Fruit fly (Drosophila melanogaster) whole organism, embryonic: ENCODE measurements around the gene CG11356.

Source experiments
- ATbp ChIP-seq: fragments of 200-800 bp; sonication (Bioruptor generic); optimal IDR thresholded peaks from 2 replicates; lab custom pipeline; 2017; ENCODE audit warnings: missing biosample characterization, mild to moderate bottlenecking, missing genetic modification characterization, missing genetic modification reagents
- Antp ChIP-seq: fragments of 200-800 bp; sonication (Bioruptor generic); optimal IDR thresholded peaks from 3 replicates; lab custom pipeline; 2016; ENCODE audit warnings: missing biosample characterization, missing genetic modification characterization
- Atf-2 ChIP-seq: fragments of 200-800 bp; sonication (Bioruptor generic); optimal IDR thresholded peaks from 2 replicates; lab custom pipeline; 2016; ENCODE audit warnings: missing biosample characterization, missing genetic modification characterization
- CG10274 ChIP-seq: fragments of 200-800 bp; sonication (Bioruptor generic); optimal IDR thresholded peaks from 3 replicates; lab custom pipeline; 2017; ENCODE audit warnings: missing biosample characterization, mild to moderate bottlenecking, missing genetic modification characterization
- CG10321 ChIP-seq: fragments of 200-800 bp; sonication (Bioruptor generic); IDR thresholded peaks from 2 replicates; pipeline ENCODE4 v1.3.6; 2022; ENCODE audit warnings: missing biosample characterization, missing genetic modification characterization
- CG10366 ChIP-seq: fragments of 200-800 bp; sonication (Bioruptor generic); IDR thresholded peaks from 2 replicates; pipeline ENCODE4 v1.3.6; 2022; ENCODE audit warnings: missing biosample characterization, missing genetic modification characterization
- CG10979 ChIP-seq: fragments of 200-800 bp; sonication (Bioruptor generic); optimal IDR thresholded peaks from 2 replicates; lab custom pipeline; 2018; ENCODE audit warnings: missing biosample characterization, mild to moderate bottlenecking, missing genetic modification characterization, moderate library complexity
- CG12071 ChIP-seq: fragments of 200-800 bp; sonication (Bioruptor generic); optimal IDR thresholded peaks from 3 replicates; lab custom pipeline; 2018; ENCODE audit warnings: missing biosample characterization, mild to moderate bottlenecking, missing genetic modification characterization
- CG12155 ChIP-seq: fragments of 200-800 bp; sonication (Bioruptor generic); optimal IDR thresholded peaks from 3 replicates; lab custom pipeline; 2016; ENCODE audit warnings: missing biosample characterization, missing genetic modification characterization
- CG1233 ChIP-seq: fragments of 200-800 bp; sonication (Bioruptor generic); optimal IDR thresholded peaks from 4 replicates; lab custom pipeline; 2018; ENCODE audit warnings: missing biosample characterization, mild to moderate bottlenecking, missing genetic modification characterization
- CG12744 ChIP-seq: fragments of 200-800 bp; sonication (Bioruptor generic); optimal IDR thresholded peaks from 2 replicates; lab custom pipeline; 2016; ENCODE audit warnings: missing biosample characterization, missing genetic modification characterization
- CG12769 ChIP-seq: fragments of 200-800 bp; sonication (Bioruptor generic); optimal IDR thresholded peaks from 2 replicates; lab custom pipeline; 2019; ENCODE audit warnings: missing biosample characterization, mild to moderate bottlenecking, missing genetic modification characterization, moderate library complexity
- CG1529 ChIP-seq: fragments of 200-800 bp; sonication (Bioruptor generic); optimal IDR thresholded peaks from 3 replicates; lab custom pipeline; 2018; ENCODE audit warnings: missing biosample characterization, missing genetic modification characterization
- CG15696 ChIP-seq: fragments of 200-800 bp; sonication (Bioruptor generic); optimal IDR thresholded peaks from 2 replicates; lab custom pipeline; 2019; ENCODE audit warnings: missing biosample characterization, mild to moderate bottlenecking, missing genetic modification characterization, moderate library complexity
- CG17568 ChIP-seq: fragments of 200-800 bp; sonication (Bioruptor generic); optimal IDR thresholded peaks from 2 replicates; lab custom pipeline; 2018; ENCODE audit warnings: missing biosample characterization, mild to moderate bottlenecking, missing genetic modification characterization, moderate library complexity
- CG18476 ChIP-seq: fragments of 200-800 bp; sonication (Bioruptor generic); optimal IDR thresholded peaks from 2 replicates; lab custom pipeline; 2016; ENCODE audit warnings: missing biosample characterization, mild to moderate bottlenecking, missing genetic modification characterization
- CG31365 ChIP-seq: fragments of 200-800 bp; sonication (Bioruptor generic); optimal IDR thresholded peaks from 2 replicates; lab custom pipeline; 2018; ENCODE audit warnings: missing biosample characterization, mild to moderate bottlenecking, missing genetic modification characterization
- CG33213 ChIP-seq: fragments of 200-800 bp; sonication (Bioruptor generic); optimal IDR thresholded peaks from 3 replicates; lab custom pipeline; 2016; ENCODE audit warnings: missing biosample characterization, missing genetic modification characterization
- CG3838 ChIP-seq: fragments of 200-800 bp; sonication (Bioruptor generic); optimal IDR thresholded peaks from 3 replicates; lab custom pipeline; 2016; ENCODE audit warnings: missing biosample characterization, missing genetic modification characterization
- CG3995 ChIP-seq: fragments of 200-800 bp; sonication (Bioruptor generic); optimal IDR thresholded peaks from 3 replicates; lab custom pipeline; 2016; ENCODE audit warnings: missing biosample characterization, missing genetic modification characterization
- CG6813 ChIP-seq: fragments of 200-800 bp; sonication (Bioruptor generic); optimal IDR thresholded peaks from 2 replicates; lab custom pipeline; 2017; ENCODE audit warnings: missing biosample characterization, missing genetic modification characterization, mild to moderate bottlenecking, moderate library complexity, missing genetic modification reagents
- CG7271 ChIP-seq: fragments of 200-800 bp; sonication (Bioruptor generic); optimal IDR thresholded peaks from 2 replicates; lab custom pipeline; 2018; ENCODE audit warnings: missing biosample characterization, mild to moderate bottlenecking, missing genetic modification characterization, moderate library complexity
- CG7745 ChIP-seq: fragments of 200-800 bp; sonication (Bioruptor generic); optimal IDR thresholded peaks from 2 replicates; lab custom pipeline; 2018; ENCODE audit warnings: missing biosample characterization, mild to moderate bottlenecking, missing genetic modification characterization, moderate library complexity
- Dek ChIP-seq: fragments of 200-800 bp; sonication (Bioruptor generic); optimal IDR thresholded peaks from 3 replicates; lab custom pipeline; 2019; ENCODE audit warnings: missing biosample characterization, mild to moderate bottlenecking, missing genetic modification characterization, moderate library complexity
- Drgx ChIP-seq: fragments of 200-800 bp; sonication (Bioruptor generic); IDR thresholded peaks from 2 replicates; pipeline ENCODE4 v1.3.6; 2022; ENCODE audit warnings: missing biosample characterization, missing genetic modification characterization
- Eip74EF ChIP-seq, 2 experiments: fragments of 200-800 bp in 1 of 2; fragments of >200 bp in 1 of 2; sonication (Bioruptor generic) in 1 of 2; optimal IDR thresholded peaks; 2 replicates each; lab custom pipeline; 2017 to 2019; ENCODE audit warnings: missing biosample characterization in 2 of 2, missing genetic modification characterization in 2 of 2, mild to moderate bottlenecking in 1 of 2, moderate library complexity in 1 of 2
- Ets65A ChIP-seq: fragments of 200-800 bp; sonication (Bioruptor generic); peaks from one replicate; lab custom pipeline; 2016; ENCODE audit warnings: missing biosample characterization, missing genetic modification characterization
- Hey ChIP-seq: fragments of 200-800 bp; sonication (Bioruptor generic); optimal IDR thresholded peaks from 3 replicates; lab custom pipeline; 2018; ENCODE audit warnings: missing biosample characterization, mild to moderate bottlenecking, missing genetic modification characterization
- Hr51 ChIP-seq, 2 experiments: fragments of 200-800 bp; sonication (Bioruptor generic); optimal IDR thresholded peaks; 2 replicates in 1 of 2; 3 replicates in 1 of 2; lab custom pipeline; 2016 to 2018; ENCODE audit warnings: missing biosample characterization in 2 of 2, missing genetic modification characterization in 2 of 2, mild to moderate bottlenecking in 1 of 2, moderate library complexity in 1 of 2
- Lhr ChIP-seq: fragments of 200-800 bp; sonication (Bioruptor generic); optimal IDR thresholded peaks from 3 replicates; lab custom pipeline; 2017; ENCODE audit warnings: mild to moderate bottlenecking, missing biosample characterization, missing genetic modification reagents, missing genetic modification characterization
- Myb ChIP-seq: fragments of 200-800 bp; sonication (Bioruptor generic); optimal IDR thresholded peaks from 2 replicates; lab custom pipeline; 2016; ENCODE audit warnings: missing biosample characterization, missing genetic modification characterization
- TFAM ChIP-seq: fragments of 200-800 bp; sonication (Bioruptor generic); optimal IDR thresholded peaks from 2 replicates; lab custom pipeline; 2017; ENCODE audit warnings: missing biosample characterization, missing genetic modification characterization, inconsistent platforms
- Xbp1 ChIP-seq: fragments of 200-800 bp; sonication (Bioruptor generic); optimal IDR thresholded peaks from 3 replicates; lab custom pipeline; 2016; ENCODE audit warnings: missing biosample characterization, mild to moderate bottlenecking, missing genetic modification characterization
- ase ChIP-seq: fragments of 200-800 bp; sonication (Bioruptor generic); IDR thresholded peaks from 3 replicates; pipeline ENCODE4 v1.3.6; 2022; ENCODE audit warnings: missing biosample characterization, missing genetic modification characterization
- ci ChIP-seq: fragments of 200-800 bp; sonication (Bioruptor generic); IDR thresholded peaks from 3 replicates; pipeline ENCODE4 v1.3.6; 2022; ENCODE audit warnings: missing biosample characterization, missing genetic modification characterization
- crp ChIP-seq, 2 experiments: fragments of 200-800 bp; sonication (Bioruptor generic); optimal IDR thresholded peaks; 2 replicates in 1 of 2; 3 replicates in 1 of 2; lab custom pipeline; 2017; ENCODE audit warnings: missing biosample characterization in 2 of 2, missing genetic modification characterization in 2 of 2, mild to moderate bottlenecking in 1 of 2, moderate library complexity in 1 of 2
- cwo ChIP-seq: fragments of 200-800 bp; sonication (Bioruptor generic); optimal IDR thresholded peaks from 3 replicates; lab custom pipeline; 2017; ENCODE audit warnings: missing biosample characterization, missing genetic modification characterization, mild to moderate bottlenecking, moderate library complexity, missing genetic modification reagents
- dpn ChIP-seq, 2 experiments: fragments of 200-800 bp; sonication (Bioruptor generic); optimal IDR thresholded peaks; 3 replicates each; lab custom pipeline; 2016; ENCODE audit warnings: missing biosample characterization in 2 of 2, missing genetic modification characterization in 2 of 2
- fd102C ChIP-seq: fragments of 200-800 bp; sonication (Bioruptor generic); optimal IDR thresholded peaks from 2 replicates; lab custom pipeline; 2018; ENCODE audit warnings: missing biosample characterization, mild to moderate bottlenecking, missing genetic modification characterization, moderate library complexity
- ind ChIP-seq: fragments of 200-800 bp; sonication (Bioruptor generic); optimal IDR thresholded peaks from 3 replicates; lab custom pipeline; 2016; ENCODE audit warnings: missing biosample characterization, missing genetic modification characterization
- inv ChIP-seq: fragments of 200-800 bp; sonication (Bioruptor generic); IDR thresholded peaks from 2 replicates; pipeline ENCODE4 v1.3.6; 2022; ENCODE audit warnings: missing biosample characterization, missing genetic modification characterization; ENCODE audit not compliant: partially characterized antibody
- mld ChIP-seq: fragments of 200-800 bp; sonication (Bioruptor generic); IDR thresholded peaks from 3 replicates; pipeline ENCODE4 v1.3.6; 2022; ENCODE audit warnings: missing biosample characterization, missing genetic modification characterization; ENCODE audit not compliant: partially characterized antibody
- oc ChIP-seq: fragments of 200-800 bp; sonication (Bioruptor generic); optimal IDR thresholded peaks from 2 replicates; lab custom pipeline; 2018; ENCODE audit warnings: missing biosample characterization, mild to moderate bottlenecking, missing genetic modification characterization, moderate library complexity
- pho ChIP-seq: fragments of 200-800 bp; sonication (Bioruptor generic); optimal IDR thresholded peaks from 2 replicates; lab custom pipeline; 2016; ENCODE audit warnings: missing biosample characterization, missing genetic modification characterization
- prd ChIP-seq, 3 experiments: fragments of >200 bp in 2 of 3; fragments of 200-800 bp in 1 of 3; sonication (Bioruptor generic) in 1 of 3; optimal IDR thresholded peaks in 2 of 3; IDR thresholded peaks in 1 of 3; 2 replicates in 2 of 3; 3 replicates in 1 of 3; pipeline versions ENCODE4 v1.3.6 to Lab custom; 2017 to 2022; ENCODE audit warnings: missing biosample characterization in 1 of 3, missing genetic modification characterization in 1 of 3
- rib ChIP-seq: fragments of 200-800 bp; sonication (Bioruptor generic); IDR thresholded peaks from 2 replicates; pipeline ENCODE4 v1.3.6; 2022; ENCODE audit warnings: missing biosample characterization, missing genetic modification characterization
- slp2 ChIP-seq: fragments of 200-800 bp; sonication (Bioruptor generic); optimal IDR thresholded peaks from 2 replicates; lab custom pipeline; 2016; ENCODE audit warnings: missing biosample characterization, missing genetic modification characterization
- sob ChIP-seq: fragments of 200-800 bp; sonication (Bioruptor generic); IDR thresholded peaks from 2 replicates; pipeline ENCODE4 v1.3.6; 2022; ENCODE audit warnings: missing biosample characterization, missing genetic modification characterization
- trem ChIP-seq: fragments of 200-800 bp; optimal IDR thresholded peaks from 3 replicates; lab custom pipeline; 2019; ENCODE audit warnings: missing biosample characterization, mild to moderate bottlenecking, missing genetic modification characterization, moderate library complexity

The CG11356 gene

dm6 chrX:12076243-12076642, 27.4 kb downstream of the CG11356 start (continued):
- TF ChIP-seq CG7745 = no peak
- no peak for TF ChIP-seq CG6813 (GFP tag; lab: Kevin White, UChicago)
- TF ChIP-seq Hr51 (GFP tag; optimal IDR thresholded peaks at IDR 0.05; lab: Kevin White, UChicago) = peak in 1 of 2 experiments; percentile 55
- no peak for TF ChIP-seq CG1233 (GFP tag; lab: Kevin White, UChicago)
- no peak for TF ChIP-seq trem (tag; lab: Kevin White, UChicago)
- TF ChIP-seq TFAM (GFP tag; lab: Kevin White, UChicago) = no peak
- no peak for TF ChIP-seq CG10366 (GFP tag; lab: Robert Waterston, UW)
- TF ChIP-seq CG1529 (GFP tag; lab: Kevin White, UChicago) = no peak
- TF ChIP-seq crp (GFP tag; optimal IDR thresholded peaks at IDR 0.05; lab: Kevin White, UChicago) = no peak
- TF ChIP-seq oc (tag; lab: Kevin White, UChicago) = no peak
- TF ChIP-seq Atf-2 (GFP tag; lab: Kevin White, UChicago) = no peak
- TF ChIP-seq CG33213 = no peak
- no peak for TF ChIP-seq CG12155 (GFP tag; lab: Kevin White, UChicago)

dm6 chrX:12075569-12075968, 28.1 kb downstream of the CG11356 start:
- no peak for TF ChIP-seq cwo (GFP tag; lab: Kevin White, UChicago)
- TF ChIP-seq prd (optimal IDR thresholded peaks at IDR 0.05; lab: Kevin White, UChicago) = no peak
- TF ChIP-seq prd (GFP tag; IDR thresholded peaks at IDR 0.05; lab: Robert Waterston, UW) = peak; percentile 54; the same call in 2 of the 3 replicates
- TF ChIP-seq rib = no peak
- no peak for TF ChIP-seq sob (GFP tag; lab: Robert Waterston, UW)
- TF ChIP-seq CG12744 (GFP tag; lab: Kevin White, UChicago) = no peak
- no peak for TF ChIP-seq Hey (tag; lab: Kevin White, UChicago)
- no peak for TF ChIP-seq mld (GFP tag; lab: Robert Waterston, UW)
- TF ChIP-seq CG15696 = no peak
- TF ChIP-seq Myb (GFP tag; lab: Kevin White, UChicago) = no peak
- no peak for TF ChIP-seq CG7271
- TF ChIP-seq slp2 = no peak
- peak; percentile 34 for TF ChIP-seq CG10979 (tag; lab: Kevin White, UChicago)
- TF ChIP-seq CG12769 = no peak
- no peak for TF ChIP-seq ase (GFP tag; lab: Robert Waterston, UW)
- no peak for TF ChIP-seq ATbp (GFP tag; lab: Kevin White, UChicago)
- peak; percentile 45 for TF ChIP-seq Antp (GFP tag; lab: Kevin White, UChicago)
- no peak for TF ChIP-seq CG12071 (GFP tag; lab: Kevin White, UChicago)
- TF ChIP-seq CG18476 (GFP tag; lab: Kevin White, UChicago) = no peak
- TF ChIP-seq CG10321 (GFP tag; lab: Robert Waterston, UW) = no peak
- TF ChIP-seq pho (GFP tag; lab: Kevin White, UChicago) = no peak
- peak in 1 of 2 experiments; percentile 4 for TF ChIP-seq dpn (GFP tag; optimal IDR thresholded peaks at IDR 0.05; lab: Kevin White, UChicago)
- TF ChIP-seq CG3838 = no peak
- no peak for TF ChIP-seq fd102C
- no peak for TF ChIP-seq Eip74EF (GFP tag; optimal IDR thresholded peaks at IDR 0.05; lab: Kevin White, UChicago)
- peak; percentile 78 for TF ChIP-seq Ets65A (GFP tag; lab: Kevin White, UChicago)
- TF ChIP-seq ind (GFP tag; lab: Kevin White, UChicago) = peak; percentile 34
- TF ChIP-seq inv (GFP tag; lab: Robert Waterston, UW) = no peak
- no peak for TF ChIP-seq Lhr
- no peak for TF ChIP-seq CG3995
- no peak for TF ChIP-seq CG31365
- no peak for TF ChIP-seq CG10274 (GFP tag; lab: Kevin White, UChicago)
- peak; percentile 23 for TF ChIP-seq Xbp1 (GFP tag; lab: Kevin White, UChicago)
- 0 out of 3 replicates have a peak, but pooled peaks have one; percentile 15 for TF ChIP-seq ci (GFP tag; lab: Robert Waterston, UW)
- TF ChIP-seq CG17568 (GFP tag; lab: Kevin White, UChicago) = no peak
- TF ChIP-seq Drgx (GFP tag; lab: Robert Waterston, UW) = no peak
- TF ChIP-seq Dek (tag; lab: Kevin White, UChicago) = no peak
